Fruit fly (Drosophila melanogaster): ENCODE measurements around the gene CG4408.

The CG4408 gene

dm6 chr3R:23334866-23335265 is 28.5 kb downstream of the CG4408 start (continued):
- no peak for TF ChIP-seq nom (GFP tag; optimal IDR thresholded peaks at IDR 0.05)
- peak; percentile 67 for TF ChIP-seq CG13624 (GFP tag; optimal IDR thresholded peaks at IDR 0.05)
- no peak for TF ChIP-seq CG10543 (GFP tag; optimal IDR thresholded peaks at IDR 0.05)
- no peak for TF ChIP-seq disco-r (GFP tag; optimal IDR thresholded peaks at IDR 0.05)
- TF ChIP-seq shn (GFP tag; optimal IDR thresholded peaks at IDR 0.05) = no peak
- TF ChIP-seq bcd (GFP tag; optimal IDR thresholded peaks at IDR 0.05) = peak; percentile 45
- no peak for TF ChIP-seq CG14965 (GFP tag; optimal IDR thresholded peaks at IDR 0.05; ENCODE audit: borderline replicate concordance)
- TF ChIP-seq da (GFP tag; optimal IDR thresholded peaks at IDR 0.05) = no peak
- peak in 1 of 2 experiments; percentile 55 for TF ChIP-seq eve (GFP tag; optimal IDR thresholded peaks at IDR 0.05)
- no peak for TF ChIP-seq sqz (GFP tag; optimal IDR thresholded peaks at IDR 0.05)
- TF ChIP-seq CG4360 (GFP tag; IDR thresholded peaks at IDR 0.05) = no peak
- peak; percentile 64 for TF ChIP-seq CG7839 (tag; optimal IDR thresholded peaks at IDR 0.05)
- no peak for TF ChIP-seq chm (GFP tag; IDR thresholded peaks at IDR 0.05)
- TF ChIP-seq oc (tag; optimal IDR thresholded peaks at IDR 0.05) = no peak
- no peak for TF ChIP-seq Nf-YA (GFP tag; IDR thresholded peaks at IDR 0.05)
- no peak for TF ChIP-seq CG12104 (GFP tag; optimal IDR thresholded peaks at IDR 0.05)
- no peak for TF ChIP-seq Opbp (GFP tag; IDR thresholded peaks at IDR 0.05; ENCODE audit: partially characterized antibody)
- TF ChIP-seq CG15479 (GFP tag; optimal IDR thresholded peaks at IDR 0.05) = no peak
- no peak for TF ChIP-seq TFAM (GFP tag; optimal IDR thresholded peaks at IDR 0.05)
- TF ChIP-seq CG6854 (GFP tag; optimal IDR thresholded peaks at IDR 0.05) = no peak
- TF ChIP-seq CG9727 (GFP tag; optimal IDR thresholded peaks at IDR 0.05) = no peak
- no peak for TF ChIP-seq Doc2 (GFP tag; IDR thresholded peaks at IDR 0.05)
- TF ChIP-seq mld (GFP tag; IDR thresholded peaks at IDR 0.05; ENCODE audit: partially characterized antibody) = no peak
- no peak for TF ChIP-seq schlank (tag; optimal IDR thresholded peaks at IDR 0.05)
- TF ChIP-seq inv (GFP tag; IDR thresholded peaks at IDR 0.05; ENCODE audit: partially characterized antibody) = no peak
- TF ChIP-seq Gsc (GFP tag; IDR thresholded peaks at IDR 0.05) = no peak
- peak; percentile 35 for TF ChIP-seq Xbp1 (GFP tag; optimal IDR thresholded peaks at IDR 0.05)
- TF ChIP-seq GATAe (GFP tag; conservative IDR thresholded peaks at IDR 0.05) = no peak
- peak; percentile 23 for TF ChIP-seq HmgZ (tag; optimal IDR thresholded peaks at IDR 0.05)
- TF ChIP-seq lilli (GFP tag; optimal IDR thresholded peaks at IDR 0.05) = peak; percentile 59
- peak; percentile 51 for TF ChIP-seq mam (GFP tag; optimal IDR thresholded peaks at IDR 0.05)
- peak; percentile 24 for TF ChIP-seq Dek (tag; optimal IDR thresholded peaks at IDR 0.05)
- no peak for TF ChIP-seq Tbp (GFP tag; optimal IDR thresholded peaks at IDR 0.05)
- TF ChIP-seq CG9932 (GFP tag; IDR thresholded peaks at IDR 0.05) = peak; percentile 77
- TF ChIP-seq unpg (GFP tag; optimal IDR thresholded peaks at IDR 0.05) = peak; percentile 22
- no peak for TF ChIP-seq eyg (GFP tag; optimal IDR thresholded peaks at IDR 0.05)
- TF ChIP-seq grau (tag; optimal IDR thresholded peaks at IDR 0.05) = peak; percentile 60
- no peak for TF ChIP-seq HmgD (GFP tag; optimal IDR thresholded peaks at IDR 0.05)
- TF ChIP-seq wor (GFP tag; IDR thresholded peaks at IDR 0.05) = no peak
- no peak for TF ChIP-seq CG12744 (GFP tag; optimal IDR thresholded peaks at IDR 0.05)
- no peak for TF ChIP-seq CG10654 (GFP tag; optimal IDR thresholded peaks at IDR 0.05)
- peak; percentile 32 for TF ChIP-seq CG6689 (GFP tag; IDR thresholded peaks at IDR 0.05)
- no peak for TF ChIP-seq Doc3 (GFP tag; IDR thresholded peaks at IDR 0.05; ENCODE audit: partially characterized antibody)
- TF ChIP-seq ato (GFP tag; IDR thresholded peaks at IDR 0.05; ENCODE audit: partially characterized antibody) = no peak
- no peak for TF ChIP-seq fu2 (GFP tag; optimal IDR thresholded peaks at IDR 0.05)
- TF ChIP-seq CG15073 (GFP tag; optimal IDR thresholded peaks at IDR 0.05) = no peak
- TF ChIP-seq CG15601 (tag; optimal IDR thresholded peaks at IDR 0.05) = no peak
- no peak for TF ChIP-seq trh (GFP tag; optimal IDR thresholded peaks at IDR 0.05)
- TF ChIP-seq lmd (GFP tag; IDR thresholded peaks at IDR 0.05) = peak; percentile 54; the same call in 1 of the 2 replicates
- TF ChIP-seq CG4820 (GFP tag; optimal IDR thresholded peaks at IDR 0.05) = peak; percentile 11
- TF ChIP-seq twi (tag; optimal IDR thresholded peaks at IDR 0.05) = no peak
- no peak for TF ChIP-seq pros (GFP tag; optimal IDR thresholded peaks at IDR 0.05)

Data from whole organism, embryonic.